Fruit fly (Drosophila melanogaster): ENCODE results near the gene CG10958.

CG10958 gene

dm6 chrX:8129204-8129997 is 2.7 kb upstream of the CG10958 start, which contains the start of gene CG2116 (continued):
- TF ChIP-seq slp2 (GFP tag; optimal IDR thresholded peaks at IDR 0.05) (no peak), CG17912 (GFP tag; optimal IDR thresholded peaks at IDR 0.05) (no peak), Ada2b (GFP tag; IDR thresholded peaks at IDR 0.05) (no peak), amos (GFP tag; IDR thresholded peaks at IDR 0.05; ENCODE audit: partially characterized antibody) (peak; percentile 73), ftz-f1 (GFP tag; optimal IDR thresholded peaks at IDR 0.05) (no peak), CG10654 (GFP tag; optimal IDR thresholded peaks at IDR 0.05) (no peak), unc-4 (GFP tag; IDR thresholded peaks at IDR 0.05; ENCODE audit: partially characterized antibody) (peak; percentile 67; the same call in 1 of the 2 replicates), CG8089 (GFP tag; optimal IDR thresholded peaks at IDR 0.05) (no peak), sisA (GFP tag; IDR thresholded peaks at IDR 0.05) (no peak), MTF-1 (GFP tag; optimal IDR thresholded peaks at IDR 0.05; ENCODE audit: borderline replicate concordance) (no peak), CG7786 (GFP tag; optimal IDR thresholded peaks at IDR 0.05) (no peak), CG4360 (GFP tag; IDR thresholded peaks at IDR 0.05) (peak; percentile 54), Trl (optimal IDR thresholded peaks at IDR 0.05) (no peak), Trl (GFP tag; optimal IDR thresholded peaks at IDR 0.05) (no peak), CG7963 (GFP tag; IDR thresholded peaks at IDR 0.05; ENCODE audit: partially characterized antibody) (peak; percentile 59; the same call in 2 of the 3 replicates), pan (optimal IDR thresholded peaks at IDR 0.05) (no peak), pan (GFP tag; optimal IDR thresholded peaks at IDR 0.05 in 1 of 2, IDR thresholded peaks at IDR 0.05 in 1 of 2) (no peak), repo (GFP tag; optimal IDR thresholded peaks at IDR 0.05) (no peak), CG12155 (GFP tag; optimal IDR thresholded peaks at IDR 0.05) (no peak), B-H2 (GFP tag; optimal IDR thresholded peaks at IDR 0.05) (no peak), luna (GFP tag; optimal IDR thresholded peaks at IDR 0.05) (no peak), seq (GFP tag; IDR thresholded peaks at IDR 0.05) (no peak), ranshi (GFP tag; IDR thresholded peaks at IDR 0.05) (no peak), Meics (GFP tag; optimal IDR thresholded peaks at IDR 0.05) (no peak), Taf1 (GFP tag; IDR thresholded peaks at IDR 0.05) (no peak), tgo (GFP tag; IDR thresholded peaks at IDR 0.05) (no peak), kni (GFP tag; optimal IDR thresholded peaks at IDR 0.05) (no peak), zen2 (GFP tag; IDR thresholded peaks at IDR 0.05; ENCODE audit: partially characterized antibody) (peak; percentile 52; the same call in 1 of the 3 replicates), maf-S (GFP tag; optimal IDR thresholded peaks at IDR 0.05) (no peak), CG6175 (GFP tag; IDR thresholded peaks at IDR 0.05) (no peak), emc (GFP tag; optimal IDR thresholded peaks at IDR 0.05) (no peak), Sry-β (GFP tag; optimal IDR thresholded peaks at IDR 0.05) (no peak), CG18262 (tag; optimal IDR thresholded peaks at IDR 0.05) (no peak), Awh (GFP tag; IDR thresholded peaks at IDR 0.05) (no peak), salm (tag; optimal IDR thresholded peaks at IDR 0.05) (no peak), Myb (GFP tag; optimal IDR thresholded peaks at IDR 0.05) (peak; percentile 47), shn (GFP tag; optimal IDR thresholded peaks at IDR 0.05) (no peak), CG14667 (GFP tag; IDR thresholded peaks at IDR 0.05) (no peak), Six4 (GFP tag; optimal IDR thresholded peaks at IDR 0.05) (no peak), CG14050 (GFP tag; IDR thresholded peaks at IDR 0.05) (no peak), odd (GFP tag; optimal IDR thresholded peaks at IDR 0.05) (no peak), chif (GFP tag; optimal IDR thresholded peaks at IDR 0.05) (no peak), sima (GFP tag; optimal IDR thresholded peaks at IDR 0.05) (no peak), CG8765 (GFP tag; IDR thresholded peaks at IDR 0.05) (no peak), CG10147 (GFP tag; optimal IDR thresholded peaks at IDR 0.05) (no peak), CG1602 (GFP tag; optimal IDR thresholded peaks at IDR 0.05) (no peak), D (optimal IDR thresholded peaks at IDR 0.05) (no peak), D (GFP tag; optimal IDR thresholded peaks at IDR 0.05) (no peak), insv (GFP tag; optimal IDR thresholded peaks at IDR 0.05) (no peak), cwo (GFP tag; optimal IDR thresholded peaks at IDR 0.05) (no peak), rib (GFP tag; IDR thresholded peaks at IDR 0.05) (no peak)

Data from whole organism, embryonic.